Fruit fly (Drosophila melanogaster) whole organism, embryonic: ENCODE measurements around the gene CG10300.

Experiments
- Bgb ChIP-seq: fragments of 200-800 bp; sonication (Bioruptor generic); IDR thresholded peaks from 2 replicates; pipeline ENCODE4 v1.3.6; 2022; ENCODE audit warnings: missing biosample characterization, missing genetic modification characterization; ENCODE audit not compliant: partially characterized antibody
- CG10274 ChIP-seq: fragments of 200-800 bp; sonication (Bioruptor generic); optimal IDR thresholded peaks from 3 replicates; lab custom pipeline; 2017; ENCODE audit warnings: missing biosample characterization, mild to moderate bottlenecking, missing genetic modification characterization
- CG10543 ChIP-seq: fragments of 200-800 bp; sonication (Bioruptor generic); optimal IDR thresholded peaks from 3 replicates; lab custom pipeline; 2017; ENCODE audit warnings: missing biosample characterization, mild to moderate bottlenecking, missing genetic modification characterization, moderate library complexity
- CG10979 ChIP-seq: fragments of 200-800 bp; sonication (Bioruptor generic); optimal IDR thresholded peaks from 2 replicates; lab custom pipeline; 2018; ENCODE audit warnings: missing biosample characterization, mild to moderate bottlenecking, missing genetic modification characterization, moderate library complexity
- CG11093 ChIP-seq: fragments of 200-800 bp; sonication (Bioruptor generic); IDR thresholded peaks from 3 replicates; pipeline ENCODE4 v1.3.6; 2022; ENCODE audit warnings: missing biosample characterization, missing genetic modification characterization
- CG11723 ChIP-seq: fragments of 200-800 bp; sonication (Bioruptor generic); optimal IDR thresholded peaks from 2 replicates; lab custom pipeline; 2017; ENCODE audit warnings: missing biosample characterization, mild to moderate bottlenecking, missing genetic modification characterization
- CG12155 ChIP-seq: fragments of 200-800 bp; sonication (Bioruptor generic); optimal IDR thresholded peaks from 3 replicates; lab custom pipeline; 2016; ENCODE audit warnings: missing biosample characterization, missing genetic modification characterization
- CG13287 ChIP-seq: fragments of 200-800 bp; sonication (Bioruptor generic); IDR thresholded peaks from 2 replicates; pipeline ENCODE4 v1.3.6; 2022; ENCODE audit warnings: missing biosample characterization, missing genetic modification characterization; ENCODE audit not compliant: partially characterized antibody
- CG13624 ChIP-seq: fragments of 200-800 bp; sonication (Bioruptor generic); optimal IDR thresholded peaks from 2 replicates; lab custom pipeline; 2016; ENCODE audit warnings: missing biosample characterization, missing genetic modification characterization
- CG15479 ChIP-seq: fragments of 200-800 bp; sonication (Bioruptor generic); optimal IDR thresholded peaks from 3 replicates; lab custom pipeline; 2019; ENCODE audit warnings: missing biosample characterization, mild to moderate bottlenecking, missing genetic modification characterization, moderate library complexity
- CG1602 ChIP-seq: fragments of 200-800 bp; sonication (Bioruptor generic); optimal IDR thresholded peaks from 3 replicates; lab custom pipeline; 2016; ENCODE audit warnings: missing biosample characterization, missing genetic modification characterization
- CG1792 ChIP-seq: fragments of 200-800 bp; sonication (Bioruptor generic); optimal IDR thresholded peaks from 2 replicates; lab custom pipeline; 2016; ENCODE audit warnings: missing biosample characterization, missing genetic modification characterization
- CG18599 ChIP-seq: fragments of 200-800 bp; sonication (Bioruptor generic); optimal IDR thresholded peaks from 3 replicates; lab custom pipeline; 2017; ENCODE audit warnings: missing biosample characterization, missing genetic modification characterization, mild to moderate bottlenecking, moderate library complexity, missing genetic modification reagents
- CG43689 ChIP-seq: fragments of 200-800 bp; sonication (Bioruptor generic); IDR thresholded peaks from 2 replicates; pipeline ENCODE4 v1.3.6; 2022; ENCODE audit warnings: missing biosample characterization, missing genetic modification characterization
- CG4424 ChIP-seq: fragments of 200-800 bp; sonication (Bioruptor generic); optimal IDR thresholded peaks from 3 replicates; lab custom pipeline; 2016; ENCODE audit warnings: missing biosample characterization, missing genetic modification characterization
- CG4730 ChIP-seq: fragments of 200-800 bp; sonication (Bioruptor generic); IDR thresholded peaks from 2 replicates; pipeline ENCODE4 v1.3.6; 2022; ENCODE audit warnings: missing biosample characterization, missing genetic modification characterization
- CG4820 ChIP-seq: fragments of 200-800 bp; sonication (Bioruptor generic); optimal IDR thresholded peaks from 3 replicates; lab custom pipeline; 2016; ENCODE audit warnings: missing biosample characterization, missing genetic modification characterization
- CG6765 ChIP-seq: fragments of 200-800 bp; sonication (Bioruptor generic); optimal IDR thresholded peaks from 3 replicates; lab custom pipeline; 2017; ENCODE audit warnings: missing biosample characterization, mild to moderate bottlenecking, missing genetic modification characterization
- CG8281 ChIP-seq: fragments of 200-800 bp; sonication (Bioruptor generic); optimal IDR thresholded peaks from 2 replicates; lab custom pipeline; 2018; ENCODE audit warnings: missing biosample characterization, mild to moderate bottlenecking, missing genetic modification characterization, moderate library complexity
- CG8359 ChIP-seq: fragments of 200-800 bp; sonication (Bioruptor generic); optimal IDR thresholded peaks from 2 replicates; lab custom pipeline; 2017; ENCODE audit warnings: missing biosample characterization, mild to moderate bottlenecking, missing genetic modification characterization, borderline replicate concordance
- CG8478 ChIP-seq: fragments of >200 bp; optimal IDR thresholded peaks from 2 replicates; lab custom pipeline; 2018
- CG9215 ChIP-seq: fragments of 200-800 bp; sonication (Bioruptor generic); IDR thresholded peaks from 2 replicates; pipeline ENCODE4 v1.3.6; 2022; ENCODE audit warnings: missing biosample characterization, missing genetic modification characterization
- CG9609 ChIP-seq: fragments of 200-800 bp; sonication (Bioruptor generic); optimal IDR thresholded peaks from 3 replicates; lab custom pipeline; 2016; ENCODE audit warnings: missing biosample characterization, missing genetic modification characterization
- Chrac-16 ChIP-seq: fragments of 200-800 bp; sonication (Bioruptor generic); optimal IDR thresholded peaks from 3 replicates; lab custom pipeline; 2016; ENCODE audit warnings: missing biosample characterization, missing genetic modification characterization
- Deaf1 ChIP-seq: fragments of 200-800 bp; optimal IDR thresholded peaks from 3 replicates; lab custom pipeline; 2019; ENCODE audit warnings: missing biosample characterization, mild to moderate bottlenecking, missing genetic modification characterization, moderate library complexity
- Dek ChIP-seq: fragments of 200-800 bp; sonication (Bioruptor generic); optimal IDR thresholded peaks from 3 replicates; lab custom pipeline; 2019; ENCODE audit warnings: missing biosample characterization, mild to moderate bottlenecking, missing genetic modification characterization, moderate library complexity
- Dip3 ChIP-seq: fragments of 200-800 bp; sonication (Bioruptor generic); optimal IDR thresholded peaks from 3 replicates; lab custom pipeline; 2016; ENCODE audit warnings: missing biosample characterization, missing genetic modification characterization
- Fer3 ChIP-seq: fragments of 200-800 bp; sonication (Bioruptor generic); optimal IDR thresholded peaks from 2 replicates; lab custom pipeline; 2018; ENCODE audit warnings: missing biosample characterization, mild to moderate bottlenecking, missing genetic modification characterization, moderate library complexity
- GATAe ChIP-seq: fragments of 200-800 bp; sonication (Bioruptor generic); conservative IDR thresholded peaks from 2 replicates; pipeline ENCODE4 v1.3.6; 2022; ENCODE audit warnings: missing biosample characterization, missing genetic modification characterization
- Lim3 ChIP-seq: fragments of 200-800 bp; sonication (Bioruptor generic); IDR thresholded peaks from 2 replicates; pipeline ENCODE4 v1.3.6; 2022; ENCODE audit warnings: missing biosample characterization, missing genetic modification characterization
- MBD-R2 ChIP-seq: fragments of 200-800 bp; sonication (Bioruptor generic); IDR thresholded peaks from 2 replicates; pipeline ENCODE4 v1.3.6; 2022; ENCODE audit warnings: missing biosample characterization, missing genetic modification characterization
- Ptx1 ChIP-seq: fragments of 200-800 bp; sonication (Bioruptor generic); IDR thresholded peaks from 2 replicates; pipeline ENCODE4 v1.3.6; 2022; ENCODE audit warnings: missing biosample characterization, missing genetic modification characterization
- Sox100B ChIP-seq: fragments of 200-800 bp; sonication (Bioruptor generic); optimal IDR thresholded peaks from 3 replicates; lab custom pipeline; 2018; ENCODE audit warnings: missing biosample characterization, mild to moderate bottlenecking, missing genetic modification characterization
- Tbp ChIP-seq: fragments of >200 bp; optimal IDR thresholded peaks from 2 replicates; lab custom pipeline; 2018; ENCODE audit warnings: missing biosample characterization, missing genetic modification characterization
- Vsx1 ChIP-seq: fragments of 200-800 bp; sonication (Bioruptor generic); optimal IDR thresholded peaks from 2 replicates; lab custom pipeline; 2017; ENCODE audit warnings: missing biosample characterization, mild to moderate bottlenecking, missing genetic modification characterization, missing genetic modification reagents
- disco-r ChIP-seq: fragments of 200-800 bp; sonication (Bioruptor generic); optimal IDR thresholded peaks from 2 replicates; lab custom pipeline; 2016; ENCODE audit warnings: missing biosample characterization, missing genetic modification characterization
- ewg ChIP-seq: fragments of 200-800 bp; sonication (Bioruptor generic); optimal IDR thresholded peaks from 3 replicates; lab custom pipeline; 2017; ENCODE audit warnings: mild to moderate bottlenecking, missing biosample characterization, missing genetic modification reagents, missing genetic modification characterization
- fd102C ChIP-seq: fragments of 200-800 bp; sonication (Bioruptor generic); optimal IDR thresholded peaks from 2 replicates; lab custom pipeline; 2018; ENCODE audit warnings: missing biosample characterization, mild to moderate bottlenecking, missing genetic modification characterization, moderate library complexity
- fd96Cb ChIP-seq: fragments of 200-800 bp; sonication (Bioruptor generic); optimal IDR thresholded peaks from 2 replicates; lab custom pipeline; 2018; ENCODE audit warnings: missing biosample characterization, mild to moderate bottlenecking, missing genetic modification characterization, moderate library complexity
- ftz-f1 ChIP-seq: fragments of 200-800 bp; sonication (Bioruptor generic); optimal IDR thresholded peaks from 2 replicates; lab custom pipeline; 2016; ENCODE audit warnings: missing biosample characterization, missing genetic modification characterization
- her ChIP-seq: fragments of 200-800 bp; sonication (Bioruptor generic); optimal IDR thresholded peaks from 2 replicates; lab custom pipeline; 2016; ENCODE audit warnings: missing biosample characterization, missing genetic modification characterization
- kay ChIP-seq: fragments of 200-800 bp; sonication (Bioruptor generic); optimal IDR thresholded peaks from 2 replicates; lab custom pipeline; 2016; ENCODE audit warnings: missing biosample characterization, missing genetic modification characterization
- lbe ChIP-seq: fragments of 200-800 bp; sonication (Bioruptor generic); optimal IDR thresholded peaks from 2 replicates; lab custom pipeline; 2016; ENCODE audit warnings: missing biosample characterization, mild to moderate bottlenecking, missing genetic modification characterization
- mirr ChIP-seq: fragments of 200-800 bp; sonication (Bioruptor generic); optimal IDR thresholded peaks from 3 replicates; lab custom pipeline; 2018; ENCODE audit warnings: missing biosample characterization, mild to moderate bottlenecking, missing genetic modification characterization
- nerfin-2 ChIP-seq: fragments of 200-800 bp; sonication (Bioruptor generic); IDR thresholded peaks from 2 replicates; pipeline ENCODE4 v1.3.6; 2022; ENCODE audit warnings: missing biosample characterization, missing genetic modification characterization; ENCODE audit not compliant: partially characterized antibody
- oc ChIP-seq: fragments of 200-800 bp; sonication (Bioruptor generic); optimal IDR thresholded peaks from 2 replicates; lab custom pipeline; 2018; ENCODE audit warnings: missing biosample characterization, mild to moderate bottlenecking, missing genetic modification characterization, moderate library complexity
- otp ChIP-seq: fragments of 200-800 bp; sonication (Bioruptor generic); IDR thresholded peaks from 3 replicates; pipeline ENCODE4, ENCODE4 v1.3.6; 2022; ENCODE audit warnings: missing biosample characterization, missing genetic modification characterization
- p53 ChIP-seq: fragments of 200-800 bp; sonication (Bioruptor generic); optimal IDR thresholded peaks from 2 replicates; lab custom pipeline; 2016; ENCODE audit warnings: missing biosample characterization, missing genetic modification characterization
- psq ChIP-seq: fragments of 200-800 bp; sonication (Bioruptor generic); optimal IDR thresholded peaks from 2 replicates; lab custom pipeline; 2017; ENCODE audit warnings: missing biosample characterization, missing genetic modification characterization
- ro ChIP-seq: fragments of 200-800 bp; sonication (Bioruptor generic); IDR thresholded peaks from 2 replicates; pipeline ENCODE4 v1.3.6; 2022; ENCODE audit warnings: missing biosample characterization, missing genetic modification characterization
- sug ChIP-seq: fragments of 200-800 bp; optimal IDR thresholded peaks from 2 replicates; lab custom pipeline; 2019; ENCODE audit warnings: missing biosample characterization, mild to moderate bottlenecking, missing genetic modification characterization, moderate library complexity
- wdn ChIP-seq: fragments of 200-800 bp; sonication (Bioruptor generic); IDR thresholded peaks from 2 replicates; pipeline ENCODE4 v1.3.6; 2022; ENCODE audit warnings: missing biosample characterization, missing genetic modification characterization

CG10300 gene

dm6 chr3R:23752728-23753127 is 41.4 kb downstream of the CG10300 start, which contains the start of the genes RanBP3 and Rpt5 (continued):
- no peak for TF ChIP-seq Dek (tag; lab: Kevin White, UChicago)
- TF ChIP-seq Dip3 (GFP tag; lab: Kevin White, UChicago) = peak; percentile 69
- TF ChIP-seq Ptx1 (GFP tag; lab: Robert Waterston, UW) = 0 out of 2 replicates have a peak, but pooled peaks have one; percentile 9
- no peak for TF ChIP-seq CG8478 (lab: Kevin White, UChicago)
- no peak for TF ChIP-seq sug (tag; lab: Kevin White, UChicago)
- TF ChIP-seq CG12155 (GFP tag; lab: Kevin White, UChicago) = peak; percentile 61
- no peak for TF ChIP-seq CG1602 (GFP tag; lab: Kevin White, UChicago)
- TF ChIP-seq ewg (GFP tag; lab: Kevin White, UChicago) = no peak
- no peak for TF ChIP-seq Sox100B
- TF ChIP-seq Lim3 (GFP tag; lab: Robert Waterston, UW) = no peak
- peak; percentile 48 for TF ChIP-seq Fer3 (tag; lab: Kevin White, UChicago)
- peak; percentile 45; the same call in 1 of the 2 replicates for TF ChIP-seq wdn
- no peak for TF ChIP-seq CG4730 (GFP tag; lab: Robert Waterston, UW)
- peak; percentile 34 for TF ChIP-seq Chrac-16 (GFP tag; lab: Kevin White, UChicago)
- no peak for TF ChIP-seq disco-r (GFP tag; lab: Kevin White, UChicago)
- no peak for TF ChIP-seq CG10543 (GFP tag; lab: Kevin White, UChicago)
- no peak for TF ChIP-seq CG8359
- no peak for TF ChIP-seq CG43689
- TF ChIP-seq MBD-R2 = peak; percentile 95
- no peak for TF ChIP-seq Vsx1 (GFP tag; lab: Kevin White, UChicago)
- TF ChIP-seq GATAe (GFP tag; lab: Robert Waterston, UW) = no peak
- TF ChIP-seq CG8281 (tag; lab: Kevin White, UChicago) = no peak
- TF ChIP-seq CG6765 (GFP tag; lab: Kevin White, UChicago) = peak; percentile 26
- peak; percentile 32 for TF ChIP-seq p53 (GFP tag; lab: Kevin White, UChicago)
- no peak for TF ChIP-seq CG11723 (GFP tag; lab: Kevin White, UChicago)
- no peak for TF ChIP-seq Tbp (GFP tag; lab: Kevin White, UChicago)
- TF ChIP-seq CG13624 (GFP tag; lab: Kevin White, UChicago) = peak; percentile 70
- TF ChIP-seq Bgb = peak; percentile 90
- peak; percentile 44 for TF ChIP-seq mirr (GFP tag; lab: Kevin White, UChicago)
- no peak for TF ChIP-seq fd102C (GFP tag; lab: Kevin White, UChicago)
- no peak for TF ChIP-seq ro (GFP tag; lab: Robert Waterston, UW)
- no peak for TF ChIP-seq otp (GFP tag; lab: Robert Waterston, UW)
- TF ChIP-seq CG10274 (GFP tag; lab: Kevin White, UChicago) = no peak
- TF ChIP-seq CG4820 (GFP tag; lab: Kevin White, UChicago) = peak; percentile 3
- TF ChIP-seq CG10979 (tag; lab: Kevin White, UChicago) = peak; percentile 32
- TF ChIP-seq nerfin-2 (GFP tag; lab: Robert Waterston, UW) = peak; percentile 75
- TF ChIP-seq kay (GFP tag; lab: Kevin White, UChicago) = peak; percentile 42
- TF ChIP-seq ftz-f1 (GFP tag; lab: Kevin White, UChicago) = peak; percentile 63
- TF ChIP-seq CG18599 (GFP tag; lab: Kevin White, UChicago) = peak; percentile 59
- no peak for TF ChIP-seq CG15479 (GFP tag; lab: Kevin White, UChicago)
- TF ChIP-seq CG13287 = peak; percentile 88
- peak; percentile 44 for TF ChIP-seq CG9215
- peak; percentile 31 for TF ChIP-seq CG4424 (GFP tag; lab: Kevin White, UChicago)
- no peak for TF ChIP-seq oc (tag; lab: Kevin White, UChicago)
- TF ChIP-seq CG9609 (GFP tag; lab: Kevin White, UChicago) = peak; percentile 59
- no peak for TF ChIP-seq CG11093 (GFP tag; lab: Robert Waterston, UW)
- no peak for TF ChIP-seq psq (GFP tag; lab: Kevin White, UChicago)
- no peak for TF ChIP-seq Deaf1 (tag; lab: Kevin White, UChicago)
- peak; percentile 78 for TF ChIP-seq lbe (GFP tag; lab: Kevin White, UChicago)
- no peak for TF ChIP-seq fd96Cb (tag; lab: Kevin White, UChicago)
- TF ChIP-seq her (GFP tag; lab: Kevin White, UChicago) = peak; percentile 59
- peak; percentile 65 for TF ChIP-seq CG1792 (GFP tag; lab: Kevin White, UChicago)
